Fruit fly (Drosophila melanogaster) Kc167 (cell line): ENCODE data around the gene CG13720.

ENCODE experiments used
- Sin3A ChIP-seq: fragments of >200 bp; optimal IDR thresholded peaks from 2 replicates; lab custom pipeline; 2018; ENCODE audit warnings: missing external identifiers
- insv ChIP-seq: fragments of >200 bp; optimal IDR thresholded peaks from 3 replicates; lab custom pipeline; 2018; ENCODE audit warnings: missing external identifiers
- psq ChIP-seq: fragments of >200 bp; optimal IDR thresholded peaks from 2 replicates; lab custom pipeline; 2017; ENCODE audit warnings: missing external identifiers
- ttk ChIP-seq: sonication (Bioruptor generic); optimal IDR thresholded peaks from 2 replicates; lab custom pipeline; 2017; ENCODE audit warnings: missing external identifiers

- TF ChIP-seq ttk (lab: Kevin White, UChicago) = no peak
- TF ChIP-seq Sin3A (lab: Kevin White, UChicago) = no peak
- no peak for TF ChIP-seq psq (lab: Kevin White, UChicago)
- TF ChIP-seq insv (lab: Kevin White, UChicago) = no peak
These were observed 49.0 kb upstream of the CG13720 start for dm6 chr3L:4549341-4549740.
